Worm (Caenorhabditis elegans): ENCODE data around the gene wee-1.1.

The wee-1.1 gene

DNA sequence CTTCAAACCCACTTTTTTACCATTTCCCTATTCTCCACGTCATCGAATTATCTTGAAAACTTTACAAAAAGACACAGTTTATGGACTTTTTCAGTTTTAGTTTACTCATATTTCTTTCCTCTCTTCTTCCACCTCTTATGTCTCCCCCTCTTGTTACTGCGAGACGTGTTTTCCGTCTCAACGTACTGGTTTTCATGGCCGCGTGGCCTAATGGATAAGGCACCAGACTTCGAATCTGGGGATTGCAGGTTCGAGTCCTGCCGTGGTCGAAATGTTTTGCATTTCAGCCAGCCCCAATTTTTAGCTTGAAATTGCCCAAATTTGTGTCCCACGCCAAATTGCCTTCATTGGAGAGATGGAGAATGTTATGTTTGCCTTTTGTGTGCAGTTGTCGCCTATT is 17.3 kb downstream of the wee-1.1 start (continued):
- no peak for TF ChIP-seq zfh-2 (GFP tag; conservative IDR thresholded peaks at IDR 0.05)
- TF ChIP-seq lsl-1 (GFP tag; optimal IDR thresholded peaks at IDR 0.05), result peak; percentile 53
- TF ChIP-seq tbx-9 (tag; optimal IDR thresholded peaks at IDR 0.05; ENCODE audit: borderline replicate concordance), result no peak
- TF ChIP-seq ztf-18 (tag; optimal IDR thresholded peaks at IDR 0.05), result peak; percentile 72
- TF ChIP-seq nhr-120 (GFP tag; IDR thresholded peaks at IDR 0.05), result 0 out of 2 replicates have a peak, but pooled peaks have one; percentile 81
- peak; percentile 54 for TF ChIP-seq atf-7 (tag; optimal IDR thresholded peaks at IDR 0.05)
- TF ChIP-seq nhr-27 (tag; optimal IDR thresholded peaks at IDR 0.05), result no peak
- TF ChIP-seq Y95B8A.8 (GFP tag; IDR thresholded peaks at IDR 0.05), result no peak; the same call in 1 of the 2 replicates
- peak; percentile 16; the same call in 1 of the 2 replicates for TF ChIP-seq ztf-6 (GFP tag; IDR thresholded peaks at IDR 0.05)
- TF ChIP-seq hlh-26 (GFP tag; conservative IDR thresholded peaks at IDR 0.05), result no peak
- 0 out of 2 replicates have a peak, but pooled peaks have one; percentile 35 for TF ChIP-seq F37B4.10 (GFP tag; IDR thresholded peaks at IDR 0.05)
- 0 out of 2 replicates have a peak, but pooled peaks have one; percentile 68 for TF ChIP-seq madf-3 (GFP tag; IDR thresholded peaks at IDR 0.05)
- TF ChIP-seq ceh-100 (GFP tag; IDR thresholded peaks at IDR 0.05), result peak; percentile 68
- TF ChIP-seq ztf-28 (GFP tag; IDR thresholded peaks at IDR 0.05), result 0 out of 2 replicates have a peak, but pooled peaks have one; percentile 58
- TF ChIP-seq egl-44 (GFP tag; IDR thresholded peaks at IDR 0.05), result peak; percentile 79
- TF ChIP-seq C06A6.2 (GFP tag; conservative IDR thresholded peaks at IDR 0.05), result 0 out of 2 replicates have a peak, but pooled peaks have one; percentile 17
- TF ChIP-seq madf-6 (GFP tag; IDR thresholded peaks at IDR 0.05), result peak; percentile 65
- peak; percentile 46; the same call in 1 of the 2 replicates for TF ChIP-seq F33H1.4 (GFP tag; IDR thresholded peaks at IDR 0.05)
- peak; percentile 68 for TF ChIP-seq athp-1 (tag; optimal IDR thresholded peaks at IDR 0.05)
- peak; percentile 53 for TF ChIP-seq T07F8.4 (tag; optimal IDR thresholded peaks at IDR 0.05)
- TF ChIP-seq unc-130 (GFP tag; optimal IDR thresholded peaks at IDR 0.05), result peak; percentile 49
- TF ChIP-seq fkh-3 (tag; optimal IDR thresholded peaks at IDR 0.05), result peak; percentile 7
- TF ChIP-seq snpc-3.4 (tag; optimal IDR thresholded peaks at IDR 0.05), result peak; percentile 88
- no peak for TF ChIP-seq nhr-179 (tag; optimal IDR thresholded peaks at IDR 0.05)
- peak; percentile 80 for TF ChIP-seq chd-7 (tag; optimal IDR thresholded peaks at IDR 0.05)
- peak; percentile 63 for TF ChIP-seq snpc-4 (GFP tag; optimal IDR thresholded peaks at IDR 0.05)
- peak in 3 of 4 experiments; percentile 44 to 74 (median 65) for TF ChIP-seq snpc-4 (tag; optimal IDR thresholded peaks at IDR 0.05)
- peak; percentile 55 for TF ChIP-seq snpc-1.3 (tag; optimal IDR thresholded peaks at IDR 0.05; ENCODE audit: insufficient read depth)
- TF ChIP-seq repo-1 (tag; optimal IDR thresholded peaks at IDR 0.05), result peak; percentile 5
- TF ChIP-seq ama-1 (optimal IDR thresholded peaks at IDR 0.05), result no peak
- TF ChIP-seq ama-1 (GFP tag; optimal IDR thresholded peaks at IDR 0.05), result peak in 1 of 2 experiments; percentile 85
- peak; percentile 87 for TF ChIP-seq zim-3 (tag; optimal IDR thresholded peaks at IDR 0.05)
- TF ChIP-seq nfya-1 (tag; optimal IDR thresholded peaks at IDR 0.05; ENCODE audit: borderline replicate concordance, insufficient read depth), result no peak
- no peak; the same call in 1 of the 2 replicates for TF ChIP-seq let-526 (GFP tag; IDR thresholded peaks at IDR 0.05)
- TF ChIP-seq B0336.3 (GFP tag; IDR thresholded peaks at IDR 0.05), result peak; percentile 50; the same call in 1 of the 2 replicates
- TF ChIP-seq pbrm-1 (GFP tag; IDR thresholded peaks at IDR 0.05), result peak; percentile 77
- no peak for TF ChIP-seq ztf-26 (tag; optimal IDR thresholded peaks at IDR 0.05)
- TF ChIP-seq madf-10 (tag; optimal IDR thresholded peaks at IDR 0.05), result peak; percentile 53
- TF ChIP-seq egrh-3 (GFP tag; IDR thresholded peaks at IDR 0.05), result peak; percentile 29; the same call in 1 of the 2 replicates
- peak; percentile 67 for TF ChIP-seq D2030.7 (GFP tag; IDR thresholded peaks at IDR 0.05)
- TF ChIP-seq lsy-27 (tag; optimal IDR thresholded peaks at IDR 0.05; ENCODE audit: borderline replicate concordance, insufficient read depth), result no peak
- TF ChIP-seq let-607 (tag; optimal IDR thresholded peaks at IDR 0.05), result peak in 1 of 2 experiments; percentile 48
- TF ChIP-seq ceh-58 (GFP tag; IDR thresholded peaks at IDR 0.05), result 0 out of 2 replicates have a peak, but pooled peaks have one; percentile 67
- peak; percentile 84 for TF ChIP-seq F23B12.7 (tag; optimal IDR thresholded peaks at IDR 0.05; ENCODE audit: insufficient read depth)
- TF ChIP-seq ZK185.1 (tag; optimal IDR thresholded peaks at IDR 0.05; ENCODE audit: poor library complexity, severe bottlenecking), result peak; percentile 56
- TF ChIP-seq ceh-40 (GFP tag; IDR thresholded peaks at IDR 0.05), result no peak
- TF ChIP-seq dox-1 (GFP tag; IDR thresholded peaks at IDR 0.05), result peak; percentile 83
